Worm (Caenorhabditis elegans) whole organism, L3 larva: ENCODE measurements around the gene ins-5.

ENCODE experiments used
- aly-2 ChIP-seq: fragments of 150-350 bp; optimal IDR thresholded peaks from 2 replicates; lab custom pipeline; 2014; ENCODE audit warnings: missing biosample characterization, missing genetic modification characterization
- ceh-28 ChIP-seq: fragments of 150-350 bp; optimal IDR thresholded peaks from 2 replicates; lab custom pipeline; 2014; ENCODE audit warnings: missing biosample characterization, missing genetic modification reagents, missing genetic modification characterization
- lin-15B ChIP-seq: fragments of 150-350 bp; optimal IDR thresholded peaks from 2 replicates; lab custom pipeline; 2014; ENCODE audit warnings: missing biosample characterization, missing genetic modification characterization
- lin-39 ChIP-seq: fragments of 150-350 bp; optimal IDR thresholded peaks from 2 replicates; lab custom pipeline; 2018; ENCODE audit warnings: missing biosample characterization, missing genetic modification reagents, missing genetic modification characterization
- nhr-11 ChIP-seq: fragments of 150-350 bp; optimal IDR thresholded peaks from 2 replicates; lab custom pipeline; 2014; ENCODE audit warnings: missing biosample characterization, missing genetic modification characterization
- nhr-28 ChIP-seq: fragments of 150-350 bp; optimal IDR thresholded peaks from 2 replicates; lab custom pipeline; 2014; ENCODE audit warnings: missing biosample characterization, missing genetic modification characterization
- pha-4 ChIP-seq: fragments of 150-350 bp; optimal IDR thresholded peaks from 2 replicates; lab custom pipeline; 2014; ENCODE audit warnings: missing biosample characterization, missing genetic modification reagents, missing genetic modification characterization
- pqm-1 ChIP-seq: fragments of 150-350 bp; optimal IDR thresholded peaks from 2 replicates; lab custom pipeline; 2017; ENCODE audit warnings: missing biosample characterization, missing genetic modification characterization, inconsistent platforms
- snpc-4 ChIP-seq: fragments of 150-350 bp; optimal IDR thresholded peaks from 2 replicates; lab custom pipeline; 2014; ENCODE audit warnings: missing biosample characterization, missing genetic modification characterization
- ztf-11 ChIP-seq: fragments of 150-350 bp; optimal IDR thresholded peaks from 2 replicates; lab custom pipeline; 2014; ENCODE audit warnings: missing biosample characterization, missing genetic modification characterization
- ztf-4 ChIP-seq: fragments of 150-350 bp; optimal IDR thresholded peaks from 2 replicates; lab custom pipeline; 2014; ENCODE audit warnings: missing biosample characterization, missing genetic modification characterization

DNA sequence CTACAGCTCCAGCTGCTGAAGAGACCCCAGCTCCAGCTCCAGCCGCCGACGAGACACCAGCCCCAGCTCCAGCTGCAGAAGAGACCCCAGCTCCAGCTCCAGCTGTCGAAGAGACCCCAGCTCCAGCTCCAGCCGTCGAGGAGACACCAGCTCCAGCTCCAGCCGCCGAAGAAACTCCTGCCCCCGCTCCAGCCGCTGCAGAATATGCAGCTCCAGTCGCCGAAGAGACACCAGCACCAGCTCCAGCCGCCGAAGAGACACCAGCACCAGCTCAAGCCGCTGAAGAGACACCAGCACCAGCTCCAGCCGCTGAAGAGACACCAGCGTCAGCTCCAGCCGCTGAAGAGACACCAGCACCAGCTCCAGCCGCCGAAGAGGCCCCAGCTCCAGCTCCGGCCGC lies 25.2 kb downstream of the ins-5 start:
- TF ChIP-seq ztf-4 (tag; lab: Kevin White, UChicago) (no peak), pqm-1 (tag; lab: Kevin White, UChicago) (no peak), ztf-11 (tag; lab: Kevin White, UChicago) (no peak), nhr-28 (tag; lab: Kevin White, UChicago) (no peak), lin-15B (tag; lab: Kevin White, UChicago) (no peak), nhr-11 (tag; lab: Kevin White, UChicago) (no peak), ceh-28 (no peak), snpc-4 (no peak), aly-2 (tag; lab: Kevin White, UChicago) (no peak), lin-39 (tag; lab: Kevin White, UChicago) (no peak), pha-4 (tag; lab: Kevin White, UChicago) (no peak)
